Fruit fly (Drosophila melanogaster) whole organism, wandering third instar larva: ENCODE data around the gene CG11986.

Source experiments
- Abd-B ChIP-seq: fragments of >200 bp; optimal IDR thresholded peaks from 2 replicates; lab custom pipeline; 2017; ENCODE audit warnings: missing biosample characterization, missing genetic modification characterization
- CG32264 ChIP-seq: fragments of 200-800 bp; sonication (Bioruptor generic); optimal IDR thresholded peaks from 2 replicates; lab custom pipeline; 2016; ENCODE audit warnings: missing biosample characterization, missing genetic modification characterization
- CG9705 ChIP-seq: fragments of 200-800 bp; sonication (Bioruptor generic); optimal IDR thresholded peaks from 2 replicates; lab custom pipeline; 2018; ENCODE audit warnings: missing biosample characterization, mild to moderate bottlenecking, missing genetic modification characterization
- CrebA ChIP-seq: fragments of 200-800 bp; sonication (Bioruptor generic); optimal IDR thresholded peaks from 2 replicates; lab custom pipeline; 2016; ENCODE audit warnings: missing biosample characterization, mild to moderate bottlenecking, missing genetic modification characterization, borderline replicate concordance
- Dfd ChIP-seq: fragments of >200 bp; optimal IDR thresholded peaks from 2 replicates; lab custom pipeline; 2017; ENCODE audit warnings: missing biosample characterization, missing genetic modification characterization
- Dif ChIP-seq: fragments of 200-275, 200-300 bp; sonication (Bioruptor generic); optimal IDR thresholded peaks from 2 replicates; lab custom pipeline; 2018; ENCODE audit warnings: missing biosample characterization, missing genetic modification characterization; ENCODE audit not compliant: partially characterized antibody
- GATAd ChIP-seq: sonication (Bioruptor generic); optimal IDR thresholded peaks from 2 replicates; lab custom pipeline; 2016; ENCODE audit warnings: missing biosample characterization, missing genetic modification characterization
- HLH106 ChIP-seq: fragments of 200-800 bp; optimal IDR thresholded peaks from 3 replicates; lab custom pipeline; 2019; ENCODE audit warnings: missing biosample characterization, mild to moderate bottlenecking, missing genetic modification characterization, moderate library complexity
- Hnf4 ChIP-seq: fragments of 200-800 bp; sonication (Bioruptor generic); optimal IDR thresholded peaks from 2 replicates; lab custom pipeline; 2016; ENCODE audit warnings: missing biosample characterization, mild to moderate bottlenecking, missing genetic modification characterization
- Hr78 ChIP-seq: fragments of >200 bp; optimal IDR thresholded peaks from 2 replicates; lab custom pipeline; 2017; ENCODE audit warnings: missing biosample characterization, missing genetic modification characterization
- Hr83 ChIP-seq: fragments of 200-300 bp; sonication (Bioruptor generic); optimal IDR thresholded peaks from 2 replicates; lab custom pipeline; 2016; ENCODE audit warnings: missing biosample characterization, mild to moderate bottlenecking, missing genetic modification characterization, moderate library complexity; ENCODE audit not compliant: poor library complexity, severe bottlenecking
- Jra ChIP-seq: sonication (Bioruptor generic); optimal IDR thresholded peaks from 2 replicates; lab custom pipeline; 2016; ENCODE audit warnings: missing biosample characterization, missing genetic modification characterization
- Mio ChIP-seq: sonication (Bioruptor generic); optimal IDR thresholded peaks from 2 replicates; lab custom pipeline; 2016; ENCODE audit warnings: missing biosample characterization, missing genetic modification characterization
- Myc ChIP-seq: fragments of >200 bp; optimal IDR thresholded peaks from 2 replicates; lab custom pipeline; 2017
- N ChIP-seq: fragments of >200 bp; optimal IDR thresholded peaks from 2 replicates; lab custom pipeline; 2018; ENCODE audit warnings: missing biosample characterization, missing external identifiers, missing genetic modification characterization
- OdsH ChIP-seq: fragments of 200-800 bp; sonication (Bioruptor generic); optimal IDR thresholded peaks from 2 replicates; lab custom pipeline; 2016; ENCODE audit warnings: missing biosample characterization, mild to moderate bottlenecking, missing genetic modification characterization
- Rel ChIP-seq, 2 experiments: fragments of 200-800 bp; sonication (Bioruptor generic) in 1 of 2; optimal IDR thresholded peaks; 2 replicates in 1 of 2; 3 replicates in 1 of 2; lab custom pipeline; 2016 to 2019; ENCODE audit warnings: mild to moderate bottlenecking in 2 of 2, missing biosample characterization in 2 of 2, missing genetic modification characterization in 2 of 2, moderate library complexity in 1 of 2
- Sp1 ChIP-seq: fragments of 200-800 bp; sonication (Bioruptor generic); optimal IDR thresholded peaks from 3 replicates; lab custom pipeline; 2019; ENCODE audit warnings: missing biosample characterization, mild to moderate bottlenecking, missing genetic modification characterization, moderate library complexity
- Vsx2 ChIP-seq: fragments of 200-300, 225-300 bp; sonication (Bioruptor generic); optimal IDR thresholded peaks from 2 replicates; lab custom pipeline; 2018; ENCODE audit warnings: missing biosample characterization, missing genetic modification characterization; ENCODE audit not compliant: partially characterized antibody
- br ChIP-seq: fragments of 200-800 bp; sonication (Bioruptor generic); optimal IDR thresholded peaks from 2 replicates; lab custom pipeline; 2016; ENCODE audit warnings: missing biosample characterization, missing genetic modification characterization
- brk ChIP-seq: fragments of 200-800 bp; sonication (Bioruptor generic); optimal IDR thresholded peaks from 2 replicates; lab custom pipeline; 2016; ENCODE audit warnings: missing biosample characterization, mild to moderate bottlenecking, missing genetic modification characterization
- dl ChIP-seq, 2 experiments: fragments of 175-275, 200-275 bp in 1 of 2; fragments of 200-275 bp in 1 of 2; sonication (Bioruptor generic); optimal IDR thresholded peaks; lab custom pipeline; 2018; ENCODE audit warnings: mild to moderate bottlenecking in 2 of 2, missing biosample characterization in 2 of 2, missing genetic modification characterization in 2 of 2, moderate library complexity in 2 of 2; ENCODE audit not compliant: partially characterized antibody in 2 of 2, insufficient read depth in 1 of 2
- dmrt93B ChIP-seq: fragments of 200-800 bp; sonication (Bioruptor generic); optimal IDR thresholded peaks from 2 replicates; lab custom pipeline; 2018; ENCODE audit warnings: missing biosample characterization, mild to moderate bottlenecking, missing genetic modification characterization
- dsf ChIP-seq: sonication (Bioruptor generic); optimal IDR thresholded peaks from 2 replicates; lab custom pipeline; 2016; ENCODE audit warnings: missing biosample characterization, missing genetic modification characterization, borderline replicate concordance
- ey ChIP-seq: fragments of 200-800 bp; sonication (Bioruptor generic); optimal IDR thresholded peaks from 2 replicates; lab custom pipeline; 2016; ENCODE audit warnings: missing biosample characterization, missing genetic modification characterization
- foxo ChIP-seq, 2 experiments: fragments of 200-800 bp; sonication (Bioruptor generic); optimal IDR thresholded peaks; 2 replicates in 1 of 2; 3 replicates in 1 of 2; lab custom pipeline; 2016 to 2017; ENCODE audit warnings: missing biosample characterization in 2 of 2, missing genetic modification characterization in 2 of 2
- fru ChIP-seq: fragments of 200-800 bp; sonication (Bioruptor generic); optimal IDR thresholded peaks from 3 replicates; lab custom pipeline; 2016; ENCODE audit warnings: missing biosample characterization, mild to moderate bottlenecking, missing genetic modification characterization
- h ChIP-seq: fragments of 200-800 bp; sonication (Bioruptor generic); optimal IDR thresholded peaks from 3 replicates; lab custom pipeline; 2016; ENCODE audit warnings: missing biosample characterization, mild to moderate bottlenecking, missing genetic modification characterization
- jim ChIP-seq: fragments of 175-275, 200-325 bp; sonication (Bioruptor generic); optimal IDR thresholded peaks from 2 replicates; lab custom pipeline; 2016; ENCODE audit warnings: missing biosample characterization, mild to moderate bottlenecking, missing genetic modification characterization
- lola ChIP-seq: fragments of >200 bp; optimal IDR thresholded peaks from 2 replicates; lab custom pipeline; 2017; ENCODE audit warnings: missing biosample characterization, missing genetic modification characterization
- pan ChIP-seq: fragments of >200 bp; optimal IDR thresholded peaks from 2 replicates; lab custom pipeline; 2017
- psq ChIP-seq: fragments of 200-800 bp; sonication (Bioruptor generic); optimal IDR thresholded peaks from 3 replicates; lab custom pipeline; 2017; ENCODE audit warnings: missing biosample characterization, mild to moderate bottlenecking, missing genetic modification characterization, moderate library complexity
- rgr ChIP-seq: fragments of 200-800 bp; sonication (Bioruptor generic); optimal IDR thresholded peaks from 3 replicates; lab custom pipeline; 2016; ENCODE audit warnings: missing biosample characterization, mild to moderate bottlenecking, missing genetic modification characterization
- sage ChIP-seq: fragments of 200-800 bp; sonication (Bioruptor generic); optimal IDR thresholded peaks from 2 replicates; lab custom pipeline; 2016; ENCODE audit warnings: missing biosample characterization, mild to moderate bottlenecking, missing genetic modification characterization
- sv ChIP-seq: fragments of 200-800 bp; sonication (Bioruptor generic); optimal IDR thresholded peaks from 3 replicates; lab custom pipeline; 2016; ENCODE audit warnings: missing biosample characterization, missing genetic modification characterization
- tai ChIP-seq: sonication (Bioruptor generic); optimal IDR thresholded peaks from 2 replicates; lab custom pipeline; 2016; ENCODE audit warnings: missing biosample characterization, missing genetic modification characterization
- usp ChIP-seq: fragments of >200 bp; optimal IDR thresholded peaks from 2 replicates; lab custom pipeline; 2017; ENCODE audit warnings: missing biosample characterization, missing genetic modification characterization
- woc ChIP-seq: sonication (Bioruptor generic); optimal IDR thresholded peaks from 2 replicates; lab custom pipeline; 2016; ENCODE audit warnings: missing biosample characterization, mild to moderate bottlenecking, missing genetic modification characterization

The CG11986 gene

dm6 chr3R:9033619-9034401, 18.6 kb downstream of the CG11986 start:
- TF ChIP-seq usp (GFP tag; lab: Kevin White, UChicago) (no peak), dmrt93B (GFP tag; lab: Kevin White, UChicago) (peak; percentile 70), br (GFP tag; lab: Kevin White, UChicago) (peak; percentile 75), fru (GFP tag; lab: Kevin White, UChicago) (peak; percentile 86), sage (peak; percentile 29), dsf (GFP tag; lab: Kevin White, UChicago) (peak; percentile 10), Sp1 (peak; percentile 92), sv (peak; percentile 79), Dif (GFP tag; lab: Kevin White, UChicago) (peak; percentile 84), Myc (lab: Kevin White, UChicago) (peak; percentile 94), Jra (GFP tag; lab: Kevin White, UChicago) (peak; percentile 75), h (GFP tag; lab: Kevin White, UChicago) (peak; percentile 83), psq (GFP tag; lab: Kevin White, UChicago) (peak; percentile 90), Vsx2 (GFP tag; lab: Kevin White, UChicago) (peak; percentile 54), Dfd (GFP tag; lab: Kevin White, UChicago) (no peak), Hr83 (GFP tag; lab: Kevin White, UChicago) (peak; percentile 8), tai (peak; percentile 47), N (GFP tag; lab: Kevin White, UChicago) (no peak), rgr (GFP tag; lab: Kevin White, UChicago) (peak; percentile 77), Rel (GFP tag; optimal IDR thresholded peaks at IDR 0.05; lab: Kevin White, UChicago) (peak; percentile 41), Rel (tag; optimal IDR thresholded peaks at IDR 0.05; lab: Kevin White, UChicago) (peak; percentile 55), GATAd (no peak), OdsH (GFP tag; lab: Kevin White, UChicago) (peak; percentile 82), dl (GFP tag; optimal IDR thresholded peaks at IDR 0.05; lab: Kevin White, UChicago; ENCODE audit: insufficient read depth in 1 of 2, partially characterized antibody in 2 of 2) (peak; percentile 60 to 72), lola (GFP tag; lab: Kevin White, UChicago) (no peak), HLH106 (peak; percentile 89), woc (peak; percentile 93), Mio (GFP tag; lab: Kevin White, UChicago) (no peak), CG9705 (peak; percentile 71), Hnf4 (GFP tag; lab: Kevin White, UChicago) (peak; percentile 35), CrebA (no peak), pan (lab: Kevin White, UChicago) (no peak), ey (GFP tag; lab: Kevin White, UChicago) (peak; percentile 74), CG32264 (GFP tag; lab: Kevin White, UChicago) (no peak), foxo (GFP tag; optimal IDR thresholded peaks at IDR 0.05; lab: Kevin White, UChicago) (peak in 1 of 2 experiments; percentile 84), brk (GFP tag; lab: Kevin White, UChicago) (peak; percentile 73)

- no peak for TF ChIP-seq jim (GFP tag; lab: Kevin White, UChicago)
- no peak for TF ChIP-seq dl (GFP tag; optimal IDR thresholded peaks at IDR 0.05; lab: Kevin White, UChicago; ENCODE audit: insufficient read depth in 1 of 2, partially characterized antibody in 2 of 2)
- TF ChIP-seq N (GFP tag; lab: Kevin White, UChicago): no peak
- TF ChIP-seq GATAd: no peak
- no peak for TF ChIP-seq tai
- TF ChIP-seq Hnf4 (GFP tag; lab: Kevin White, UChicago): no peak
- TF ChIP-seq HLH106: peak; percentile 26
- no peak for TF ChIP-seq pan (lab: Kevin White, UChicago)
- no peak for TF ChIP-seq dsf (GFP tag; lab: Kevin White, UChicago)
- TF ChIP-seq Sp1: peak; percentile 23
- TF ChIP-seq Dfd (GFP tag; lab: Kevin White, UChicago): no peak
- no peak for TF ChIP-seq br (GFP tag; lab: Kevin White, UChicago)
- TF ChIP-seq OdsH (GFP tag; lab: Kevin White, UChicago): peak; percentile 11
- TF ChIP-seq Dif (GFP tag; lab: Kevin White, UChicago): no peak
- TF ChIP-seq Jra (GFP tag; lab: Kevin White, UChicago): no peak
- no peak for TF ChIP-seq sv
- TF ChIP-seq Hr83 (GFP tag; lab: Kevin White, UChicago): no peak
- no peak for TF ChIP-seq Rel (GFP tag; optimal IDR thresholded peaks at IDR 0.05; lab: Kevin White, UChicago)
- TF ChIP-seq Rel (tag; optimal IDR thresholded peaks at IDR 0.05; lab: Kevin White, UChicago): no peak
- TF ChIP-seq Abd-B (GFP tag; lab: Kevin White, UChicago): no peak
- TF ChIP-seq h (GFP tag; lab: Kevin White, UChicago): peak; percentile 38
- peak; percentile 30 for TF ChIP-seq psq (GFP tag; lab: Kevin White, UChicago)
- TF ChIP-seq fru (GFP tag; lab: Kevin White, UChicago): peak; percentile 34
- no peak for TF ChIP-seq usp (GFP tag; lab: Kevin White, UChicago)
- TF ChIP-seq foxo (GFP tag; optimal IDR thresholded peaks at IDR 0.05; lab: Kevin White, UChicago): peak in 1 of 2 experiments; percentile 51
- TF ChIP-seq Vsx2 (GFP tag; lab: Kevin White, UChicago): no peak
- TF ChIP-seq woc: no peak
- no peak for TF ChIP-seq CG32264 (GFP tag; lab: Kevin White, UChicago)
- TF ChIP-seq lola (GFP tag; lab: Kevin White, UChicago): no peak
- TF ChIP-seq Hr78 (GFP tag; lab: Kevin White, UChicago): no peak
- TF ChIP-seq CrebA: no peak
- no peak for TF ChIP-seq CG9705
- TF ChIP-seq brk (GFP tag; lab: Kevin White, UChicago): no peak
- TF ChIP-seq sage: no peak
- TF ChIP-seq ey (GFP tag; lab: Kevin White, UChicago): peak; percentile 15
- TF ChIP-seq dmrt93B (GFP tag; lab: Kevin White, UChicago): no peak
- peak; percentile 17 for TF ChIP-seq rgr (GFP tag; lab: Kevin White, UChicago)
- no peak for TF ChIP-seq Myc (lab: Kevin White, UChicago)
- no peak for TF ChIP-seq Mio (GFP tag; lab: Kevin White, UChicago)
Measured at dm6 chr3R:9035252-9035651, 20.0 kb downstream of the CG11986 start.
